Fruit fly (Drosophila melanogaster): ENCODE data around the gene CG5447.

dm6 chr3R:26436540-26436939, 15.8 kb upstream of the CG5447 start:
- TF ChIP-seq psq (GFP tag; optimal IDR thresholded peaks at IDR 0.05) (no peak), foxo (GFP tag; optimal IDR thresholded peaks at IDR 0.05) (peak in 1 of 2 experiments; percentile 63), fru (GFP tag; optimal IDR thresholded peaks at IDR 0.05) (peak; percentile 70), woc (GFP tag; optimal IDR thresholded peaks at IDR 0.05) (no peak), jim (GFP tag; optimal IDR thresholded peaks at IDR 0.05) (no peak), dl (GFP tag; optimal IDR thresholded peaks at IDR 0.05; ENCODE audit: insufficient read depth in 1 of 2, partially characterized antibody in 2 of 2) (no peak), br (GFP tag; optimal IDR thresholded peaks at IDR 0.05) (peak; percentile 29), dmrt93B (GFP tag; optimal IDR thresholded peaks at IDR 0.05) (no peak), Myc (optimal IDR thresholded peaks at IDR 0.05) (no peak), lola (GFP tag; optimal IDR thresholded peaks at IDR 0.05) (no peak), Dif (GFP tag; optimal IDR thresholded peaks at IDR 0.05; ENCODE audit: partially characterized antibody) (no peak)
